Fruit fly (Drosophila melanogaster) whole organism, adult: ENCODE measurements around the gene Uba5.

Experiments
- CG11617 ChIP-seq: fragments of 200-800 bp; sonication (Bioruptor generic); optimal IDR thresholded peaks from 2 replicates; lab custom pipeline; 2017; ENCODE audit warnings: mild to moderate bottlenecking, missing biosample characterization, missing genetic modification reagents, missing genetic modification characterization
- CG12768 ChIP-seq: fragments of 200-800 bp; sonication (Bioruptor generic); optimal IDR thresholded peaks from 2 replicates; lab custom pipeline; 2017; ENCODE audit warnings: missing biosample characterization, missing genetic modification characterization, mild to moderate bottlenecking, moderate library complexity, missing genetic modification reagents
- CG14711 ChIP-seq: fragments of 200-800 bp; sonication (Bioruptor generic); optimal IDR thresholded peaks from 2 replicates; lab custom pipeline; 2018; ENCODE audit warnings: missing biosample characterization, mild to moderate bottlenecking, missing genetic modification characterization, moderate library complexity
- CG1620 ChIP-seq: fragments of 200-800 bp; sonication (Bioruptor generic); optimal IDR thresholded peaks from 2 replicates; lab custom pipeline; 2016; ENCODE audit warnings: missing biosample characterization, missing genetic modification characterization
- CG33017 ChIP-seq: fragments of 200-800 bp; sonication (Bioruptor generic); optimal IDR thresholded peaks from 2 replicates; lab custom pipeline; 2018; ENCODE audit warnings: missing biosample characterization, mild to moderate bottlenecking, missing genetic modification characterization, moderate library complexity
- CG5204 ChIP-seq: fragments of 200-800 bp; sonication (Bioruptor generic); optimal IDR thresholded peaks from 2 replicates; lab custom pipeline; 2016; ENCODE audit warnings: missing biosample characterization, missing genetic modification characterization
- CG7045 ChIP-seq: fragments of 200-800 bp; sonication (Bioruptor generic); optimal IDR thresholded peaks from 2 replicates; lab custom pipeline; 2017; ENCODE audit warnings: missing biosample characterization, mild to moderate bottlenecking, missing genetic modification characterization
- CG7101 ChIP-seq: fragments of 200-800 bp; sonication (Bioruptor generic); optimal IDR thresholded peaks from 2 replicates; lab custom pipeline; 2018; ENCODE audit warnings: missing biosample characterization, mild to moderate bottlenecking, missing genetic modification characterization, moderate library complexity
- Clk ChIP-seq: fragments of 200-800 bp; sonication (Bioruptor generic); optimal IDR thresholded peaks from 2 replicates; lab custom pipeline; 2017; ENCODE audit warnings: missing biosample characterization, missing genetic modification characterization
- Crg-1 ChIP-seq: fragments of 200-800 bp; sonication (Bioruptor generic); optimal IDR thresholded peaks from 2 replicates; lab custom pipeline; 2016; ENCODE audit warnings: missing biosample characterization, missing genetic modification characterization
- Hr96 ChIP-seq: fragments of 200-800 bp; sonication (Bioruptor generic); optimal IDR thresholded peaks from 2 replicates; lab custom pipeline; 2016; ENCODE audit warnings: missing biosample characterization, missing genetic modification characterization
- Mnt ChIP-seq: fragments of 200-800 bp; sonication (Bioruptor generic); optimal IDR thresholded peaks from 2 replicates; lab custom pipeline; 2016; ENCODE audit warnings: missing biosample characterization, mild to moderate bottlenecking, missing genetic modification characterization
- bab1 ChIP-seq: fragments of 200-800 bp; sonication (Bioruptor generic); optimal IDR thresholded peaks from 3 replicates; lab custom pipeline; 2019; ENCODE audit warnings: missing biosample characterization, mild to moderate bottlenecking, missing genetic modification characterization, moderate library complexity
- cic ChIP-seq: fragments of 200-800 bp; sonication (Bioruptor generic); optimal IDR thresholded peaks from 2 replicates; lab custom pipeline; 2017; ENCODE audit warnings: missing biosample characterization, mild to moderate bottlenecking, missing genetic modification characterization, moderate library complexity
- cnc ChIP-seq, 2 experiments: fragments of >200 bp; optimal IDR thresholded peaks; 2 replicates each; lab custom pipeline; 2017
- kay ChIP-seq: fragments of 200-800 bp; sonication (Bioruptor generic); peaks from one replicate; lab custom pipeline; 2016; ENCODE audit warnings: missing biosample characterization, missing genetic modification characterization, borderline replicate concordance
- ovo ChIP-seq: fragments of 200-800 bp; sonication (Bioruptor generic); optimal IDR thresholded peaks from 2 replicates; lab custom pipeline; 2016; ENCODE audit warnings: missing biosample characterization, missing genetic modification characterization
- pad ChIP-seq: fragments of 200-800 bp; sonication (Bioruptor generic); optimal IDR thresholded peaks from 3 replicates; lab custom pipeline; 2017; ENCODE audit warnings: missing biosample characterization, missing genetic modification characterization, mild to moderate bottlenecking, moderate library complexity, missing genetic modification reagents
- tj ChIP-seq: fragments of 200-800 bp; sonication (Bioruptor generic); optimal IDR thresholded peaks from 3 replicates; lab custom pipeline; 2017; ENCODE audit warnings: missing biosample characterization, mild to moderate bottlenecking, missing genetic modification characterization, moderate library complexity
- toe ChIP-seq: fragments of 200-800 bp; sonication (Bioruptor generic); optimal IDR thresholded peaks from 2 replicates; lab custom pipeline; 2016; ENCODE audit warnings: missing biosample characterization, missing genetic modification characterization

The Uba5 gene

dm6 chrX:11492205-11492604 lies 8.9 kb downstream of the Uba5 start:
- TF ChIP-seq kay (GFP tag; lab: Kevin White, UChicago) (peak; percentile 6), cnc (optimal IDR thresholded peaks at IDR 0.05; lab: Kevin White, UChicago) (no peak), CG7045 (no peak), CG12768 (GFP tag; lab: Kevin White, UChicago) (no peak), bab1 (GFP tag; lab: Kevin White, UChicago) (peak; percentile 30), ovo (GFP tag; lab: Kevin White, UChicago) (no peak), Clk (GFP tag; lab: Kevin White, UChicago) (no peak), Crg-1 (no peak), pad (GFP tag; lab: Kevin White, UChicago) (no peak), toe (no peak), CG33017 (tag; lab: Kevin White, UChicago) (no peak), CG5204 (GFP tag; lab: Kevin White, UChicago) (no peak), Mnt (no peak), CG1620 (GFP tag; lab: Kevin White, UChicago) (no peak), CG14711 (tag; lab: Kevin White, UChicago) (no peak), CG11617 (GFP tag; lab: Kevin White, UChicago) (no peak)

DNA sequence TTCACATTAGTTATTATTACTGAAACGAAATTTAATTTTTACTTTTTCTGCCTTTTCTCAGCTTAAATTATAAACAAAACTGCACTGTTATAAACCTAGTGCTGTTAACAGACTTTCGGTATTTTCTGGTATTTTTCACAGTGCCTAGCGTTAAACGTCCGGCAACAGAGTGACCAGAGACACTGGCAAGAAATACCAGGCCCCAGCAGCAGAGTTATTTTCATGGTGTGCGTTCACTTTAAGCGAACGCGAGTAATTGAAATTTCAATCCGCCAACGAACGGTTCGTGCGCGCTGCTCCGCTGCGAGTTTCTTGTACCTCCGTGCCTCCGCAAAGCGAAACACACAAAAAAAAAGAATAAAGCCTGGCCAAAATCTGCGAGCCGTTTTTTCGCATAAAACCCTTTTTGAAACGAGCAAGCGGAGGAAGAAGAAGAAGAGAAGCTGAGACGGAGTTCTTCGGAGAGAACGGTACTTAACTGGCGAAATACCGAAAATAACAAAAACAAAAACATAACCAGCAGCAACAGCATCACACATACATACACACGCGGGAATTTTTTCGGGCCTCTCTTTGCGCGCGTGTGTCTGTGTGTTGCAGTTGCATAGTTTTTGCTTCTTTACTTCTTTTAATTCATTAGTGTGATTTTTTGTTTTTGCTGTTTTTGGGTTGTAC lies 9.7 kb downstream of the Uba5 start, which contains the start of gene Drak:
Gene Drak, plus strand, starts transcription at position 220 of the 675 bp plus-strand sequence.
- TF ChIP-seq CG14711 (tag; lab: Kevin White, UChicago) = peak; percentile 41
- TF ChIP-seq cic (GFP tag; lab: Kevin White, UChicago) = no peak
- no peak for TF ChIP-seq kay (GFP tag; lab: Kevin White, UChicago)
- peak; percentile 54 for TF ChIP-seq Mnt
- TF ChIP-seq CG1620 (GFP tag; lab: Kevin White, UChicago) = peak; percentile 1
- TF ChIP-seq bab1 (GFP tag; lab: Kevin White, UChicago) = peak; percentile 68
- TF ChIP-seq tj (GFP tag; lab: Kevin White, UChicago) = peak; percentile 53
- peak; percentile 42 for TF ChIP-seq CG7101 (tag; lab: Kevin White, UChicago)
- TF ChIP-seq ovo (GFP tag; lab: Kevin White, UChicago) = peak; percentile 57

dm6 chrX:11494731-11495277 lies 11.5 kb downstream of the Uba5 start:
- peak; percentile 63 for TF ChIP-seq pad (GFP tag; lab: Kevin White, UChicago)
- no peak for TF ChIP-seq Hr96 (GFP tag; lab: Kevin White, UChicago)
- TF ChIP-seq cic (GFP tag; lab: Kevin White, UChicago) = no peak
- no peak for TF ChIP-seq toe
- TF ChIP-seq CG7101 (tag; lab: Kevin White, UChicago) = peak; percentile 35
- peak; percentile 77 for TF ChIP-seq kay (GFP tag; lab: Kevin White, UChicago)
- TF ChIP-seq Crg-1 = no peak
- TF ChIP-seq cnc (optimal IDR thresholded peaks at IDR 0.05; lab: Kevin White, UChicago) = no peak
- no peak for TF ChIP-seq Clk (GFP tag; lab: Kevin White, UChicago)
- no peak for TF ChIP-seq CG11617 (GFP tag; lab: Kevin White, UChicago)
- TF ChIP-seq CG14711 (tag; lab: Kevin White, UChicago) = no peak
- peak; percentile 41 for TF ChIP-seq bab1 (GFP tag; lab: Kevin White, UChicago)

dm6 chrX:11495474-11495873 lies 12.2 kb downstream of the Uba5 start:
- peak; percentile 32 for TF ChIP-seq kay (GFP tag; lab: Kevin White, UChicago)
- TF ChIP-seq CG12768 (GFP tag; lab: Kevin White, UChicago) = no peak

- TF ChIP-seq tj (GFP tag; lab: Kevin White, UChicago) (peak; percentile 40), kay (GFP tag; lab: Kevin White, UChicago) (peak; percentile 57), Hr96 (GFP tag; lab: Kevin White, UChicago) (no peak), bab1 (GFP tag; lab: Kevin White, UChicago) (no peak), CG14711 (tag; lab: Kevin White, UChicago) (no peak)
These were observed 12.9 kb downstream of the Uba5 start for dm6 chrX:11496257-11496656.

DNA sequence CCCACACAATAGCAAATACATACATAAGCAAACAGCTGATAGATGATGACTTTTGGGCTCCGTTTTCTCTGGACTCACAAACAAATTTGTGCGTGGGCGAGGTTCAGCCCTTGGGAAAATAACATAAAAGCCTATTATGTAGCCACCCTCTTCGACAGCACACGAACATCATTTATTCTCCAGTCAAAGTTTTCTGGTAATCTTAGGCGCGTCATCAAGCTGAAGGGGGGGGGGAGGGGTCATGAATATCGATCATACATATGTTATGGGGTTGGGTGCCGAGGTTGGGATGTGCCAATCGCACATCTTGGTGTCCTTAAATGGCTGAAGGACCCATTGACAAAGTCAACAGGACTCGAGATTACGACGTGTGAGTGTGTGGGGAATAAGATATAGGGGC lies 14.8 kb downstream of the Uba5 start:
- TF ChIP-seq CG33017 (tag; lab: Kevin White, UChicago) (no peak), tj (GFP tag; lab: Kevin White, UChicago) (no peak)

- TF ChIP-seq CG7045 (no peak), bab1 (GFP tag; lab: Kevin White, UChicago) (peak; percentile 71), CG33017 (tag; lab: Kevin White, UChicago) (no peak), Hr96 (GFP tag; lab: Kevin White, UChicago) (no peak), tj (GFP tag; lab: Kevin White, UChicago) (peak; percentile 9), toe (no peak), CG7101 (tag; lab: Kevin White, UChicago) (peak; percentile 26), CG14711 (tag; lab: Kevin White, UChicago) (peak; percentile 58), CG1620 (GFP tag; lab: Kevin White, UChicago) (peak; percentile 8), Crg-1 (no peak), CG12768 (GFP tag; lab: Kevin White, UChicago) (no peak), CG11617 (GFP tag; lab: Kevin White, UChicago) (no peak), kay (GFP tag; lab: Kevin White, UChicago) (no peak), ovo (GFP tag; lab: Kevin White, UChicago) (no peak), cnc (optimal IDR thresholded peaks at IDR 0.05; lab: Kevin White, UChicago) (no peak), pad (GFP tag; lab: Kevin White, UChicago) (no peak), CG5204 (GFP tag; lab: Kevin White, UChicago) (no peak), Mnt (no peak), Clk (GFP tag; lab: Kevin White, UChicago) (no peak), cic (GFP tag; lab: Kevin White, UChicago) (no peak)
These were observed 16.1 kb downstream of the Uba5 start for dm6 chrX:11499454-11499853.
